Worm (Caenorhabditis elegans): ENCODE measurements around the gene sqst-2.

DNA sequence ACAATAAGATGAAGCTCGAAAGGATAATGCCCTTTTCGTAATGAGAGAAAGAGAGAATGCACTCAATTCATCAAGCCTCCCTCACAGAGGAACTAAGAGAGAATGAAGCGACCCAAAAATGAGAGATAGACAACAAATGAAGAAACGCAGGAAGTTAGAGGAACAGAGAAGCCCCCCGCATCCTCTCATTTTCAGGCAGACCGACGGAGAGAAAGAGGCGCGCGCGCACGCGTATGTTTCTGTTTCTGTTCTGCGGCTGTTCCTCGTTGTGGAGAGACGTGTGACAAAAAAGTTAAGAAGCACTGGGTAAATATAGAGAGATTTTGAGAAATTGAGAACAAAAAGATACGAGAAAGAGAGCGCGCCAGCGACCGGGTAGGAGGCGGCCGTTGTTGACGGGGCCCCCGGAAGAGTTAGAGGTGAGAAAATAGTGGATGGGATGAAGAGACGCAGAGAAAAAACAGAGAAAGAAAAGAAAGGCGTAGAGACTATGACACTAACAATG is 8.8 kb downstream of the sqst-2 start:
- TF ChIP-seq snpc-4 (tag; optimal IDR thresholded peaks at IDR 0.05) (no peak), pha-4 (tag; optimal IDR thresholded peaks at IDR 0.05) (no peak), unc-62 (GFP tag; optimal IDR thresholded peaks at IDR 0.05) (peak; percentile 70), mab-5 (tag; optimal IDR thresholded peaks at IDR 0.05) (no peak), unc-39 (tag; optimal IDR thresholded peaks at IDR 0.05) (no peak), elt-3 (tag; optimal IDR thresholded peaks at IDR 0.05) (no peak), elt-1 (tag; optimal IDR thresholded peaks at IDR 0.05; ENCODE audit: borderline replicate concordance, insufficient read depth) (no peak)

All from whole organism, mixed stage, embryonic.